Fruit fly (Drosophila melanogaster): Measurements from ENCODE around the gene CG42296.
A peak's percentile ranks its signal among the peaks of the same experiment; 100 is the strongest.

Gene CG42296

DNA sequence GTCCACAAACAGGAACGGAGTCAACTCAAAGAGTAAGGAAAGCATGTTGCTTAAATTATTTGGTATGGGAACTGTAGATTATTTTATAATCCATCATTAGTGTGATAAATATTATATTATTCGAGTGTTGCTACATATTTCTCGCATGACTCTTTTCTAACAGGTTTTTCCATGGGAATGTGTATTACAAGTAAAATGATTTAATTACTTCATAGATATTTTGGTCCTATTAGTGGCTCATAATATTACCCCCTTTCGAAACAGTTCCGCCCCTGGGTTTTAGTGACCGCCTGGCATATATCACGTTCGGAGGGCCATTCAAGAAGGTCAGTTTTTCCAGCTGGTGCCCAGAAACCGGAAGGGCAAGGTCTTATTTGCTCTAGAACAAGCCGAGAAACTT, 3.8 kb downstream of the CG42296 start:
- TF ChIP-seq CG5204 (GFP tag; optimal IDR thresholded peaks at IDR 0.05) (no peak), bab1 (GFP tag; optimal IDR thresholded peaks at IDR 0.05) (peak; percentile 5)

DNA sequence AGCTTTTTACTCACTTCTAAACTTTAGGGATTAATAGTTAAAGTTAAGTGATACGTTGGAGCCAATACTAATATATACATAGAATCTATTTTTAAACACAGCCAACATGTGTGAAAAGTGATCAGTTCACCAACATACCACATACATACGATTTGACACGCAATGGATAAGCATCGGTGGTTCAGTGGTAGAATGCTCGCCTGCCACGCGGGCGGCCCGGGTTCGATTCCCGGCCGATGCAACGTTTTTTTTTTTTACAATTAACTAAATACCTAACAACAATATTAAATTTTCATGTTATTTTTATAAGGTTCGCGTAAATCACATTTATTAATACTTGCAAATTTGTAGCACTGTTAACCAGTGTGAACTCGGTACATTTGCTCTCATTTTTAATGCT, 4.3 kb downstream of the CG42296 start:
- TF ChIP-seq CG33017 (tag; optimal IDR thresholded peaks at IDR 0.05) (no peak), Hr96 (GFP tag; optimal IDR thresholded peaks at IDR 0.05) (no peak), Clk (GFP tag; optimal IDR thresholded peaks at IDR 0.05) (no peak), cic (GFP tag; optimal IDR thresholded peaks at IDR 0.05) (no peak), Crg-1 (GFP tag; optimal IDR thresholded peaks at IDR 0.05) (no peak), toe (GFP tag; optimal IDR thresholded peaks at IDR 0.05) (no peak), kay (GFP tag; ENCODE audit: borderline replicate concordance) (no peak)

DNA sequence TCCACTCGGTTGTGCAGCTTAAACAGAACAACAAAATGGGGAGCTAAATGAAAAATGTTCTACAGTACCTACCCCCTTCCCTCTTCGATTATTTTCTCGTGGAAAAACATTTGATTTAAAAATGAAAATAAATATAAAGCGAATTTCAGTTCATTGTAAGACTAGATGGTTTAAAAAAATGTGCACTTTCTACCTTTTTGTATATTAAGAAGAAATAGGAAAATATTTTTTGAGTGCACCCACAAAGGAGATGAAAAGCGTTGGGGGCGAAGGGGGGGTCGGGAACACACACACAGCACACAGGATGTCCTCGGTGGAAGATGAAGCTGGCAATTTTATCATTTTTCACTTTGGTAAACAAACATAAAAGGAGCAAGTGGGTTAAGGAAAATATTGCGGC, 13.0 kb downstream of the CG42296 start:
- TF ChIP-seq Crg-1 (GFP tag; optimal IDR thresholded peaks at IDR 0.05), result no peak
- no peak for TF ChIP-seq cic (GFP tag; optimal IDR thresholded peaks at IDR 0.05)
- TF ChIP-seq cnc (optimal IDR thresholded peaks at IDR 0.05), result no peak
- TF ChIP-seq CG1620 (GFP tag; optimal IDR thresholded peaks at IDR 0.05), result no peak
- TF ChIP-seq toe (GFP tag; optimal IDR thresholded peaks at IDR 0.05), result no peak
- TF ChIP-seq CG7045 (GFP tag; optimal IDR thresholded peaks at IDR 0.05), result no peak
- no peak for TF ChIP-seq bab1 (GFP tag; optimal IDR thresholded peaks at IDR 0.05)
- no peak for TF ChIP-seq CG12768 (GFP tag; optimal IDR thresholded peaks at IDR 0.05)
- TF ChIP-seq pad (GFP tag; optimal IDR thresholded peaks at IDR 0.05), result no peak
- no peak for TF ChIP-seq CG11617 (GFP tag; optimal IDR thresholded peaks at IDR 0.05)
- TF ChIP-seq Mnt (GFP tag; optimal IDR thresholded peaks at IDR 0.05), result no peak
- no peak for TF ChIP-seq tj (GFP tag; optimal IDR thresholded peaks at IDR 0.05)
- no peak for TF ChIP-seq kay (GFP tag; ENCODE audit: borderline replicate concordance)
- TF ChIP-seq CG33017 (tag; optimal IDR thresholded peaks at IDR 0.05), result no peak
- TF ChIP-seq Clk (GFP tag; optimal IDR thresholded peaks at IDR 0.05), result no peak

DNA sequence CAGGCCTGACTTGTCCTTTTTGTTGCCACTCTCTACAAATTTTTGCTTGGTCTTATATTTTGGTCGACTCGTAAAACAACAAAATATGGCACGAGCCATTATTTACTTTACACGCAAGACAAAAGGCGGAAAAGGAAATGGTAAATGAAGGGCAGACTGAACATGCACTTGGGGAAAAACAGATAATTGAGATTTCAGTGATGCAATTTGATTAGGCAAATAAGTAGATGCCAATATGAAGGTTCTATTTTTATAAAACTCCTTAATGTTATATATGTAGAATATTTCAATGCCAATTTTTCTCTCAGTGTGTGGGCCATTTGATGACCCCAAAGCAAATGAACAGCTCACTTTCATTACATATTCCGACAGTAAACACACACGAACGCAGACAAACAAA, 20.6 kb downstream of the CG42296 start:
- no peak for TF ChIP-seq ovo (GFP tag; optimal IDR thresholded peaks at IDR 0.05)

DNA sequence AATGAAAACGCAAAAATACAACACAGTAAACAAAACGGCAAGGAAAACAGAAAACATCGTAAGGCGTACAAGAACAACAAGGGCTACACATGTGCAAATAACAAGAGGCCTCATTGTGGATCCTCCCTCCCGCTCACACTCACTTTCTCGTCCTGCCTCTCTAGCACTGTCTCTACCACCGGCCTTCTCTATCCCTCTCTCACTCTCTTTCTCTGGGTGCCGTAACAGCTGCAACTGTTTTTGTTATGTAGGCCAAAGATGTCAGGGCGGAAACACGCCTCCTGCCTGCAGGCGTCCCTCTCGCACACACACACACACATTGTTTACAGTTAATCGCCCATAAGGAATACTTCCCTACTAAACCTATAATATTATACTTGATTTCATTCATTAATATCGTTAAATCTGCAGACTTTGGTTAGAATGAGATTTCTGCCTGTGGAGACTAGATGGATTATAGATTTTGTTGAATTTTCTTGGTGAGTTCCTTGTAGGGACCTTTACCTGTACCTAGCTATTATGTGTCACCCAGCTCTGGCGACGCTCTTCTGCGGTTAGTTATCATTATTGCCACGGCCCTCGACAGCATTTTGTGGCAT, 21.9 kb downstream of the CG42296 start:
- TF ChIP-seq Clk (GFP tag; optimal IDR thresholded peaks at IDR 0.05) (no peak), CG14711 (tag; optimal IDR thresholded peaks at IDR 0.05) (no peak), cnc (optimal IDR thresholded peaks at IDR 0.05) (no peak), CG1620 (GFP tag; optimal IDR thresholded peaks at IDR 0.05) (no peak), ovo (GFP tag; optimal IDR thresholded peaks at IDR 0.05) (no peak), CG7045 (GFP tag; optimal IDR thresholded peaks at IDR 0.05) (no peak), CG5204 (GFP tag; optimal IDR thresholded peaks at IDR 0.05) (no peak), CG12768 (GFP tag; optimal IDR thresholded peaks at IDR 0.05) (no peak), CG11617 (GFP tag; optimal IDR thresholded peaks at IDR 0.05) (no peak), Crg-1 (GFP tag; optimal IDR thresholded peaks at IDR 0.05) (no peak), CG7101 (tag; optimal IDR thresholded peaks at IDR 0.05) (no peak), pad (GFP tag; optimal IDR thresholded peaks at IDR 0.05) (no peak), Mnt (GFP tag; optimal IDR thresholded peaks at IDR 0.05) (no peak), CG33017 (tag; optimal IDR thresholded peaks at IDR 0.05) (no peak), kay (GFP tag; ENCODE audit: borderline replicate concordance) (no peak)

DNA sequence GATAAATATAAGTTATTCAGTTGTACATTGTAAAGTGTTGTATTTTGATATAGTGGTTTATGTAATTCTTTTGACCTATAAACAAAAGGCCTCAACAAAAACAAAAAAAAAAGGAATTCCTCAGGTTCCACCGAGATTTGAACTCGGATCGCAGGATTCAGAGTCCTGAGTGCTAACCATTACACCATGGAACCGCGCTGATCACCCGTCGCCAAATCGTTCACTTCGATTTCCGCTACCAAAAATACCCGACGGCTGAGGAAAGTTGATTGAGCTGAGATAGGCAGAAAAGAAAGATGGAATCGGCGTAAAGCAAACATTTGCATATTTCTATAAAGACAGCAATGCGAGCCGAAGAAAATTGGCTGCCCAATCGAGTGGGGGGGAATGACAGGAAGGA, 22.8 kb downstream of the CG42296 start:
- no peak for TF ChIP-seq CG7101 (tag; optimal IDR thresholded peaks at IDR 0.05)
- TF ChIP-seq bab1 (GFP tag; optimal IDR thresholded peaks at IDR 0.05), result peak; percentile 14
- TF ChIP-seq Hr96 (GFP tag; optimal IDR thresholded peaks at IDR 0.05), result no peak
- no peak for TF ChIP-seq CG33017 (tag; optimal IDR thresholded peaks at IDR 0.05)
- no peak for TF ChIP-seq pad (GFP tag; optimal IDR thresholded peaks at IDR 0.05)
- TF ChIP-seq Crg-1 (GFP tag; optimal IDR thresholded peaks at IDR 0.05), result no peak
- peak; percentile 83 for TF ChIP-seq tj (GFP tag; optimal IDR thresholded peaks at IDR 0.05)

DNA sequence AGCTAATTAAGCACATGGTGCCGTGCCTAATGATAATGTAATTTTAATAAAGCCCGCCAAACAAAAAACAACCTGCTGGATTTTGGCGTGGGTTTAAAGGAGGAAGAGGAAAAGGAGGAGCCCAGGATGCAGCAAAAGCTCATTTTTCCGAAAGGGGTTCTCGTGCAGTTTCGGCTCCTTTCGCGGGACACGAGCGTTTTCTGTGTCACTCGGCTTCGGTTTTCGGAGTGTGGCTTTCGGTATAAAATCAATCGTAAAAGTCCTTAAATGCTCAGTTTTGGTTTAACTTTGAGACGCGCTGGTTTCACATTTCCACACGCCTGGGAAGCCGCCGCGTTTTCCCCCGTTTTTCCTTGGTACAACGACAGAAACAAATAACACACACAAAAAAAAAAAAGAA, 24.4 kb downstream of the CG42296 start:
- TF ChIP-seq bab1 (GFP tag; optimal IDR thresholded peaks at IDR 0.05) (no peak), Hr96 (GFP tag; optimal IDR thresholded peaks at IDR 0.05) (no peak)

DNA sequence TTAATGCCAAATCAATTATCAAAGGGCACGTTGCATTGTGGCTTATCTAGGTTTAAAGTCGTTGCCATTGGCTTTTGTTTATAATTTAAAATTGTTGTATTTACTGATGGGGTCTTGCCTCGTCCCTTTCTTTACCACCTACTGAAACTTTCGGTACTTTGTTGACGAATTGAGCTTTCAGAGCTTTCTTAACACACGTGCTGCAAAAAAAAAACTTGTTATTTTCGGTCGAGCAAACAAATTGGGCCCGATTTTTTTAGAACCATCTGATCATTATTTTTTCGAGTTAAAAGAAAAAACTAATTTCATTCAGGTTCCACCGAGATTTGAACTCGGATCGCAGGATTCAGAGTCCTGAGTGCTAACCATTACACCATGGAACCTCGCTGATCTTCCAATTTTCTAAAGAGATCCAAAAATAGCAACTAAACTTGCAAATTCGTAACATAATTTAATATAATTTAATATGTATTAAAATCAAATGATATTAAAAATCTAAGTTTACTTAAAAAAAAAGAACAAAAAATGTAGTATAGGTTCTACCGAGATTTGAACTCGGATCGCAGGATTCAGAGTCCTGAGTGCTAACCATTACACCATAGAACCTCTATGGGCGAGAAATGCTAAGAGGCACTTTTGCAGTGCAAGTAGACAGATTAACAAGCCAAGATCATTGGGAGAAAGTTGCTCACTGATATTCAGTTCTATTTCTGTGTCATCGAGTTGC, 25.3 kb downstream of the CG42296 start:
- TF ChIP-seq CG7045 (GFP tag; optimal IDR thresholded peaks at IDR 0.05), result no peak
- TF ChIP-seq Mnt (GFP tag; optimal IDR thresholded peaks at IDR 0.05), result peak; percentile 88
- peak; percentile 21 for TF ChIP-seq kay (GFP tag; ENCODE audit: borderline replicate concordance)
- TF ChIP-seq bab1 (GFP tag; optimal IDR thresholded peaks at IDR 0.05), result peak; percentile 10
